Worm (Caenorhabditis elegans) whole organism, late embryonic: ENCODE measurements around the gene srz-64.

Experiments used
- C08G9.2 ChIP-seq: sonication (generic microtip); optimal IDR thresholded peaks from 2 replicates; lab custom pipeline; 2016; ENCODE audit warnings: mild to moderate bottlenecking, missing genetic modification characterization, moderate library complexity, missing compliant biosample characterization
- C38D4.7 ChIP-seq: fragments of 200-800 bp; sonication (Bioruptor generic); optimal IDR thresholded peaks from 2 replicates; lab custom pipeline; 2018; ENCODE audit warnings: mild to moderate bottlenecking, missing genetic modification characterization, moderate library complexity, missing compliant biosample characterization
- K02D7.2 ChIP-seq: sonication (generic microtip); optimal IDR thresholded peaks from 2 replicates; lab custom pipeline; 2017; ENCODE audit warnings: mild to moderate bottlenecking, missing genetic modification characterization, missing compliant biosample characterization
- ahr-1 ChIP-seq: sonication (generic microtip); optimal IDR thresholded peaks from 2 replicates; lab custom pipeline; 2016; ENCODE audit warnings: missing genetic modification characterization, missing compliant biosample characterization
- ama-1 ChIP-seq: fragments of 150-350 bp; optimal IDR thresholded peaks from 2 replicates; lab custom pipeline; 2014
- ceh-14 ChIP-seq: sonication (generic microtip); optimal IDR thresholded peaks from 2 replicates; lab custom pipeline; 2016; ENCODE audit warnings: missing genotype, missing genetic modification characterization, missing compliant biosample characterization
- ceh-18 ChIP-seq: sonication (generic microtip); optimal IDR thresholded peaks from 2 replicates; lab custom pipeline; 2016; ENCODE audit warnings: missing genetic modification characterization, missing compliant biosample characterization
- ceh-22 ChIP-seq: sonication (generic microtip); optimal IDR thresholded peaks from 2 replicates; lab custom pipeline; 2017; ENCODE audit warnings: missing biosample characterization, missing genetic modification characterization
- ceh-30 ChIP-seq: fragments of 150-350 bp; optimal IDR thresholded peaks from 2 replicates; lab custom pipeline; 2014; ENCODE audit warnings: missing biosample characterization, missing genetic modification characterization
- ceh-31 ChIP-seq: sonication (generic microtip); optimal IDR thresholded peaks from 2 replicates; lab custom pipeline; 2016; ENCODE audit warnings: missing genetic modification characterization, missing compliant biosample characterization
- ceh-48 ChIP-seq: sonication (generic microtip); optimal IDR thresholded peaks from 2 replicates; lab custom pipeline; 2016; ENCODE audit warnings: missing genetic modification characterization, inconsistent platforms, missing compliant biosample characterization
- ceh-9 ChIP-seq: sonication (generic microtip); optimal IDR thresholded peaks from 2 replicates; lab custom pipeline; 2016; ENCODE audit warnings: mild to moderate bottlenecking, missing genetic modification characterization, inconsistent platforms, missing compliant biosample characterization
- che-1 ChIP-seq: sonication (generic microtip); optimal IDR thresholded peaks from 2 replicates; lab custom pipeline; 2016; ENCODE audit warnings: mild to moderate bottlenecking, missing genetic modification characterization, missing compliant biosample characterization
- eyg-1 ChIP-seq: sonication (generic microtip); optimal IDR thresholded peaks from 2 replicates; lab custom pipeline; 2016; ENCODE audit warnings: missing genotype, missing genetic modification characterization, missing compliant biosample characterization
- fkh-10 ChIP-seq: fragments of 150-350 bp; optimal IDR thresholded peaks from 2 replicates; lab custom pipeline; 2014; ENCODE audit warnings: missing biosample characterization, missing genetic modification reagents, missing genetic modification characterization
- hlh-13 ChIP-seq: fragments of 200-800 bp; sonication (Bioruptor generic); optimal IDR thresholded peaks from 2 replicates; lab custom pipeline; 2018; ENCODE audit warnings: mild to moderate bottlenecking, missing genetic modification characterization, missing compliant biosample characterization
- hlh-15 ChIP-seq: sonication (generic microtip); optimal IDR thresholded peaks from 2 replicates; lab custom pipeline; 2016; ENCODE audit warnings: missing genetic modification characterization, missing compliant biosample characterization
- lim-6 ChIP-seq: sonication (generic microtip); optimal IDR thresholded peaks from 2 replicates; lab custom pipeline; 2016; ENCODE audit warnings: missing genetic modification characterization, missing compliant biosample characterization
- lin-11 ChIP-seq: fragments of 200-800 bp; sonication (Bioruptor generic); optimal IDR thresholded peaks from 2 replicates; lab custom pipeline; 2018; ENCODE audit warnings: mild to moderate bottlenecking, missing genetic modification characterization, missing compliant biosample characterization
- mec-3 ChIP-seq: sonication (generic microtip); optimal IDR thresholded peaks from 2 replicates; lab custom pipeline; 2016; ENCODE audit warnings: borderline replicate concordance, missing genetic modification characterization, missing compliant biosample characterization
- nfya-1 ChIP-seq: sonication (generic microtip); optimal IDR thresholded peaks from 2 replicates; lab custom pipeline; 2017; ENCODE audit warnings: missing genetic modification characterization, mild to moderate bottlenecking, missing compliant biosample characterization, antibody characterized with exemption, moderate library complexity
- nhr-11 ChIP-seq: fragments of 150-350 bp; optimal IDR thresholded peaks from 2 replicates; lab custom pipeline; 2014; ENCODE audit warnings: missing biosample characterization, missing genetic modification characterization
- npax-4 ChIP-seq: sonication (generic microtip); optimal IDR thresholded peaks from 2 replicates; lab custom pipeline; 2016; ENCODE audit warnings: missing genetic modification characterization, missing compliant biosample characterization
- pax-1 ChIP-seq: fragments of 150-350 bp; optimal IDR thresholded peaks from 2 replicates; lab custom pipeline; 2014; ENCODE audit warnings: missing biosample characterization, missing genetic modification characterization
- sdc-2 ChIP-seq: sonication (generic microtip); optimal IDR thresholded peaks from 2 replicates; lab custom pipeline; 2016; ENCODE audit warnings: missing genotype, missing genetic modification characterization, missing compliant biosample characterization
- sox-2 ChIP-seq: fragments of 200-800 bp; sonication (Bioruptor generic); IDR thresholded peaks from 2 replicates; pipeline ENCODE4 v1.3.6; 2022; ENCODE audit warnings: missing genetic modification reagents, missing genetic modification characterization, missing compliant biosample characterization
- sox-4 ChIP-seq: sonication (generic microtip); optimal IDR thresholded peaks from 2 replicates; lab custom pipeline; 2017; ENCODE audit warnings: mild to moderate bottlenecking, missing genetic modification characterization, inconsistent platforms, missing compliant biosample characterization
- syd-9 ChIP-seq: sonication (generic microtip); optimal IDR thresholded peaks from 2 replicates; lab custom pipeline; 2016; ENCODE audit warnings: mild to moderate bottlenecking, missing genetic modification characterization, moderate library complexity, missing compliant biosample characterization
- ttx-3 ChIP-seq: sonication (generic microtip); optimal IDR thresholded peaks from 2 replicates; lab custom pipeline; 2016; ENCODE audit warnings: missing genetic modification reagents, missing genetic modification characterization, missing compliant biosample characterization
- unc-42 ChIP-seq: sonication (generic microtip); optimal IDR thresholded peaks from 2 replicates; lab custom pipeline; 2016; ENCODE audit warnings: missing genotype, missing genetic modification characterization, missing compliant biosample characterization
- unc-55 ChIP-seq: sonication (generic microtip); optimal IDR thresholded peaks from 2 replicates; lab custom pipeline; 2017; ENCODE audit warnings: missing biosample characterization, missing genetic modification reagents, missing genetic modification characterization

srz-64 gene

DNA sequence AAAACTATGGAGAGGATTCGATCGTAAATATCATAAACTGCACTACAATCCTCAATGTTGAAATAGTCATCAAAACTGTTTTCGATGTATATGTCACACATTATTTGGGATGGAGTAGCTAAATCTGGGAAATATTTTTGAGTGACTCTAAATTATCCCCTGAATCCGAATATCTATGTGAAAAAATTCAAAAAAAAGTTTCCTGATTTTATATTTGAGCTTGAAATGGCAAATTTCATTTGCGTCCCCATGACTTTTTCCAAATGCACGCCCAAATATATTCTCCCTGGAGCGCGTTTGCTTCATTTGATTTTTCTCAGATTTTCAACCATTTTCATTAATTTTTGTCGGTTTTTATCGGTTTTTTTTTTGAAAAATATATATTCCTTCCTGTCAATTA is at the start of gene srz-64:
TSS of gene srz-64 (minus strand) at position 101 of the 400 bp plus-strand sequence.
- TF ChIP-seq lim-6 (tag; lab: Kevin White, UChicago) (no peak), sdc-2 (no peak), ttx-3 (no peak), ceh-31 (no peak), ceh-18 (tag; lab: Kevin White, UChicago) (no peak)

DNA sequence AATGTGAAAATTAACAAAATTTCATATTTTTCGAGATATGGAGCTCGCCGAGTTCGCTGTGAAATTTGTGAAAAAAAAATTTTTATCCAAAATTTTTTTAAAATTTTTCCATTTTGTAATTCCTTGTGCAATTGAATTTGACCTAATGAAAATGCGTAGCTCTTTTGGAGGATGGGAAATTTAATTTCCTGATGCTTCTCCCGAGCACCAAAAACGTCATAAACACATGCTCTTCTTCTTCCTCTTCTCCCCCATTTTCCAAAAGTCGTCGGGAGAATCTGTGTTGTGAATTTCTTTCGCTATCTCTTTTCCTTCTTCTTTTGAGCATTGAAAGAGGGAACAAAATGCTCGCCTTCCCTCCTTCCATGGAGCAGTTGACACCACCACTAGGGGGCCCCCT is 48.4 kb upstream of the srz-64 start:
- TF ChIP-seq unc-42 (tag; lab: Kevin White, UChicago): peak; percentile 99
- no peak for TF ChIP-seq sox-2 (GFP tag; lab: Robert Waterston, UW)
- no peak for TF ChIP-seq ceh-14 (tag; lab: Kevin White, UChicago)
- no peak for TF ChIP-seq C08G9.2 (tag; lab: Kevin White, UChicago)
- peak; percentile 90 for TF ChIP-seq ceh-48 (tag; lab: Kevin White, UChicago)
- no peak for TF ChIP-seq sdc-2
- peak; percentile 28 for TF ChIP-seq ceh-31

DNA sequence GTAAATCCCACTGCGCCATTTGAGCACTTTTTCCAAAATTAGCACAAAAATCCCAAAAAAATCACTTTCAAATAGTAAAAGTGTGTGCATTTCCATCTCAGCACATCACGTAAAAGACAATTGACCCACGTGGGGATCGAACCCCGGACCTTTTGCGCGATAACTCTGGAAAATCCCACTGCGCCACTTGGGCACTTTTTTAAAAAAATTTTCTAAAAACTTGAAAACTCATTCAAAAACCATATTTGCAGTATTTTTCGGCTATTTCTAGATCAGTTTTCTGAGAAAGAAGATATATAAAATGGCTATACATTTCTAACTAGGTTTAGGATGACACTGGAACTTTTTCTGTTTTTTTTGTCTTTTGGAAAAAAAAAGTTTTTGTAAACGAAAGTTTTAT is 47.0 kb upstream of the srz-64 start:
- TF ChIP-seq ceh-30 (tag; lab: Kevin White, UChicago) (no peak), ama-1 (lab: Kevin White, UChicago) (no peak), ceh-48 (tag; lab: Kevin White, UChicago) (no peak), mec-3 (tag; lab: Kevin White, UChicago) (no peak)

DNA sequence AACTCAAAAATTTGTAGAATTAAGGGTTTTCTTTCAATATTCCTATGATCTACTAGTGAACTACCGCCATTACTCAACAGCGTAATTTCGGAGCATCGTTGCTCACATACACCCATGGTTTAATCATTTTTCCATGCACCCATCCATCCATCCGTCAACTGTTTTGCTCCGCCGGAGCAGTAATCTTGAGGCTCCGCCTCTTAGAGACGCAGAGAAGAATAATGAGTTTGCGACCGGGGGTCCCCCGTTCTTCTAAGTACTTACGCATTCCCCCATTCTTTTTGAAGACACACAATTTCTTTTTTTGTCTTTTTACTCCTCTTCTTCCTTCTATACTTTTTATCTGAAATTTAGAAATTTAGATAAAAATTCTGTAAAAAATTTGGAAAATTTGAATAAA is 45.1 kb upstream of the srz-64 start:
- no peak for TF ChIP-seq ahr-1 (tag; lab: Kevin White, UChicago)
- peak; percentile 38 for TF ChIP-seq ceh-14 (tag; lab: Kevin White, UChicago)
- TF ChIP-seq sdc-2: no peak
- no peak for TF ChIP-seq syd-9 (tag; lab: Kevin White, UChicago)
- no peak for TF ChIP-seq sox-4
- TF ChIP-seq hlh-15: no peak
- TF ChIP-seq lin-11 (tag; lab: Kevin White, UChicago): no peak
- no peak for TF ChIP-seq mec-3 (tag; lab: Kevin White, UChicago)
- TF ChIP-seq, all 69 proteins: peak for 1

DNA sequence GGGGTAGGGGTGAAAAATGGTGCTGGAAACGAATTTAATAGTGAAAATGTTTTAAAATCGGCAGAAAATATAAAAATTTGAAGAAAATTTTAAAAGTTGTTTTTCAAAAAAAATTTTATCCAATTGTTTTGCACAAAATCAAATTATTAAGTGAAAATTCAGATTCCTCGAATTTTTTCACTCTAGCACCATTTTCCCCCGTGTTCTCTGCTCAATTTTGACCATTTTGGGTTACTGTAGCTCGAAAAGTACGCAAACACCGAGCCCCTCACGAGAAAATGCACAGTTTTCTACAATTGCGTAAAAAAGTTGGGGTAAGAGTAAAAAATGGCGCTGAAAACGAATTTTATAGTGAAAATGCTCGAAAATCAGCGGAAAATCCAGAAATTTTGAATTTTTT is 36.8 kb upstream of the srz-64 start:
- TF ChIP-seq C38D4.7 (GFP tag; lab: Kevin White, UChicago) (no peak), che-1 (tag; lab: Kevin White, UChicago) (no peak), ceh-22 (tag; lab: Kevin White, UChicago) (no peak), sox-2 (GFP tag; lab: Robert Waterston, UW) (no peak), ceh-30 (tag; lab: Kevin White, UChicago) (no peak), npax-4 (no peak), pax-1 (tag; lab: Kevin White, UChicago) (no peak), C08G9.2 (tag; lab: Kevin White, UChicago) (no peak), ama-1 (lab: Kevin White, UChicago) (no peak), hlh-13 (GFP tag; lab: Kevin White, UChicago) (no peak), unc-55 (GFP tag; lab: Kevin White, UChicago) (no peak), ceh-18 (tag; lab: Kevin White, UChicago) (no peak), fkh-10 (GFP tag; lab: Kevin White, UChicago) (no peak), nfya-1 (tag; lab: Kevin White, UChicago) (no peak), K02D7.2 (no peak), nhr-11 (tag; lab: Kevin White, UChicago) (no peak), ceh-9 (no peak), eyg-1 (no peak)

DNA sequence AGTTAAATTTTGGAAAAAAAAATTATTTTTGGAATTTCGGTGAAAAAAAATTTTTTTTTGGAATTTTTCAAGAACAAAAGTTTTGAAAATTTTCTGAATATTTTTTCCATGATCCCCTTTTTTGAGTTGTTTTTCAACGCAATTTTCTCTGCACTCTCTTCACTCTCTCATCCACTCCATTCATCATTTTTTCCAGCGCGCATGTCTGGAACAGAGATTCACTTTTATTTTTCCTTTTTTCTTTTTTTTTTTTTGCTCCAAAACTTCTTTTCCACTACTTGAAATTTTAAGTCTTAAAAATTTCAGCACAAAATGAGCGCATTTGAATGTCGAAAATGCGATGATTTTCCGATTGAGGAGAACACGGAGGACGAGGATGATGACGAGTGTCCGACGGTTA is 33.6 kb upstream of the srz-64 start, which contains the start of gene jip-1:
TSS of gene jip-1 (plus strand) at position 301 of the 400 bp plus-strand sequence.
- no peak for TF ChIP-seq sox-4
- TF ChIP-seq nfya-1 (tag; lab: Kevin White, UChicago): no peak
